Worm (Caenorhabditis elegans): ENCODE data around the gene DH11.5.

Gene DH11.5

ce11 chrII:7945168-7945567 lies 31.2 kb upstream of the DH11.5 start, which contains the start of gene dbt-1 (continued):
- TF ChIP-seq ceh-82 (tag; optimal IDR thresholded peaks at IDR 0.05) (peak; percentile 57 to 84 (median 81)), lin-39 (tag; optimal IDR thresholded peaks at IDR 0.05) (peak; percentile 86), mdl-1 (tag; optimal IDR thresholded peaks at IDR 0.05) (peak in 1 of 2 experiments; percentile 79), lin-35 (GFP tag; optimal IDR thresholded peaks at IDR 0.05) (peak; percentile 97 to 99), lir-3 (tag; optimal IDR thresholded peaks at IDR 0.05; ENCODE audit: poor library complexity) (peak; percentile 63), egl-27 (tag; optimal IDR thresholded peaks at IDR 0.05) (no peak), Y116A8C.19 (tag; optimal IDR thresholded peaks at IDR 0.05; ENCODE audit: borderline replicate concordance) (no peak), nhr-28 (tag; optimal IDR thresholded peaks at IDR 0.05) (no peak), egl-13 (tag; optimal IDR thresholded peaks at IDR 0.05) (peak; percentile 84), aly-2 (tag; optimal IDR thresholded peaks at IDR 0.05) (peak; percentile 87), aha-1 (tag; optimal IDR thresholded peaks at IDR 0.05) (no peak), unc-130 (tag; optimal IDR thresholded peaks at IDR 0.05) (peak; percentile 80), sptf-1 (tag; optimal IDR thresholded peaks at IDR 0.05) (no peak), zag-1 (tag; optimal IDR thresholded peaks at IDR 0.05) (no peak), efl-3 (GFP tag; optimal IDR thresholded peaks at IDR 0.05) (peak; percentile 60), lin-14 (GFP tag; optimal IDR thresholded peaks at IDR 0.05) (peak; percentile 80), efl-1 (optimal IDR thresholded peaks at IDR 0.05) (peak; percentile 95 to 99), efl-1 (GFP tag; optimal IDR thresholded peaks at IDR 0.05 in 1 of 2) (peak; percentile 99 to 100), fkh-10 (GFP tag; optimal IDR thresholded peaks at IDR 0.05) (no peak), blmp-1 (tag; optimal IDR thresholded peaks at IDR 0.05) (peak; percentile 64), snu-23 (GFP tag; optimal IDR thresholded peaks at IDR 0.05) (peak; percentile 93), irx-1 (tag; optimal IDR thresholded peaks at IDR 0.05) (peak; percentile 90), ets-5 (GFP tag; IDR thresholded peaks at IDR 0.05) (no peak), nhr-71 (tag; optimal IDR thresholded peaks at IDR 0.05) (peak; percentile 93), pax-3 (tag; optimal IDR thresholded peaks at IDR 0.05) (peak; percentile 26), tlp-1 (tag; optimal IDR thresholded peaks at IDR 0.05) (no peak), ces-1 (GFP tag; optimal IDR thresholded peaks at IDR 0.05) (no peak), sox-4 (tag; optimal IDR thresholded peaks at IDR 0.05) (peak; percentile 82), vab-15 (tag; optimal IDR thresholded peaks at IDR 0.05) (no peak), rnt-1 (tag; optimal IDR thresholded peaks at IDR 0.05) (peak; percentile 91), ztf-11 (tag; optimal IDR thresholded peaks at IDR 0.05) (peak in 1 of 2 experiments; percentile 56), ztf-4 (tag; optimal IDR thresholded peaks at IDR 0.05) (peak; percentile 47), ceh-88 (GFP tag; IDR thresholded peaks at IDR 0.05) (peak; percentile 59), fkh-4 (tag; optimal IDR thresholded peaks at IDR 0.05; ENCODE audit: borderline replicate concordance) (peak; percentile 64), ceh-8 (GFP tag; optimal IDR thresholded peaks at IDR 0.05) (peak; percentile 54), fkh-8 (tag; optimal IDR thresholded peaks at IDR 0.05) (peak; percentile 73), ama-1 (optimal IDR thresholded peaks at IDR 0.05) (peak; percentile 66), xbp-1 (tag; optimal IDR thresholded peaks at IDR 0.05) (peak; percentile 89), nhr-12 (tag; optimal IDR thresholded peaks at IDR 0.05) (no peak), unc-98 (GFP tag; IDR thresholded peaks at IDR 0.05) (0 out of 2 replicates have a peak, but pooled peaks have one; percentile 25), mab-9 (GFP tag; IDR thresholded peaks at IDR 0.05) (no peak; the same call in 1 of the 2 replicates), F16B12.6 (tag; optimal IDR thresholded peaks at IDR 0.05) (peak; percentile 67), mef-2 (tag; optimal IDR thresholded peaks at IDR 0.05) (peak; percentile 1), dsc-1 (tag; optimal IDR thresholded peaks at IDR 0.05) (peak; percentile 94), nhr-84 (tag; optimal IDR thresholded peaks at IDR 0.05) (no peak), nhr-237 (tag; optimal IDR thresholded peaks at IDR 0.05) (peak; percentile 36), nhr-76 (tag; optimal IDR thresholded peaks at IDR 0.05) (no peak)

Data from whole organism, L1 larva.